Fruit fly (Drosophila melanogaster) whole organism, embryonic: Measurements from ENCODE around the gene Phyhd1.

ENCODE experiments used
- Bdp1 ChIP-seq: fragments of 200-800 bp; sonication (Bioruptor generic); optimal IDR thresholded peaks from 3 replicates; lab custom pipeline; 2016; ENCODE audit warnings: missing biosample characterization, missing genetic modification characterization
- CG12104 ChIP-seq: fragments of 200-800 bp; sonication (Bioruptor generic); optimal IDR thresholded peaks from 3 replicates; lab custom pipeline; 2016; ENCODE audit warnings: missing biosample characterization, missing genetic modification characterization
- CG12942 ChIP-seq: fragments of 200-800 bp; sonication (Bioruptor generic); optimal IDR thresholded peaks from 3 replicates; lab custom pipeline; 2016; ENCODE audit warnings: missing biosample characterization, missing genetic modification characterization
- CG14860 ChIP-seq: fragments of 200-800 bp; sonication (Bioruptor generic); IDR thresholded peaks from 3 replicates; pipeline ENCODE4 v1.3.6; 2022; ENCODE audit warnings: missing biosample characterization, missing genetic modification characterization; ENCODE audit not compliant: partially characterized antibody
- CG15269 ChIP-seq: fragments of 200-800 bp; sonication (Bioruptor generic); optimal IDR thresholded peaks from 2 replicates; lab custom pipeline; 2018; ENCODE audit warnings: missing biosample characterization, mild to moderate bottlenecking, missing genetic modification characterization, moderate library complexity
- CG1603 ChIP-seq: fragments of 200-800 bp; sonication (Bioruptor generic); optimal IDR thresholded peaks from 2 replicates; lab custom pipeline; 2019; ENCODE audit warnings: missing biosample characterization, mild to moderate bottlenecking, missing genetic modification characterization, moderate library complexity
- CG17328 ChIP-seq: fragments of 200-800 bp; sonication (Bioruptor generic); IDR thresholded peaks from 2 replicates; pipeline ENCODE4 v1.3.6; 2022; ENCODE audit warnings: missing biosample characterization, missing genetic modification characterization
- CG30020 ChIP-seq: fragments of 200-800 bp; optimal IDR thresholded peaks from 2 replicates; lab custom pipeline; 2019; ENCODE audit warnings: missing biosample characterization, mild to moderate bottlenecking, missing genetic modification characterization, moderate library complexity
- CG30431 ChIP-seq: fragments of 200-800 bp; sonication (Bioruptor generic); optimal IDR thresholded peaks from 2 replicates; lab custom pipeline; 2017; ENCODE audit warnings: missing biosample characterization, missing genetic modification characterization
- CG34422 ChIP-seq: fragments of 200-800 bp; sonication (Bioruptor generic); IDR thresholded peaks from 3 replicates; pipeline ENCODE4 v1.3.6; 2022; ENCODE audit warnings: missing biosample characterization, missing genetic modification characterization
- CG42726 ChIP-seq: fragments of 200-800 bp; sonication (Bioruptor generic); IDR thresholded peaks from 2 replicates; pipeline ENCODE4 v1.3.6; 2022; ENCODE audit warnings: missing biosample characterization, missing genetic modification characterization; ENCODE audit not compliant: partially characterized antibody
- CG4617 ChIP-seq: fragments of 200-800 bp; sonication (Bioruptor generic); optimal IDR thresholded peaks from 3 replicates; lab custom pipeline; 2016; ENCODE audit warnings: missing biosample characterization, missing genetic modification characterization, borderline replicate concordance
- CG6272 ChIP-seq: fragments of 200-800 bp; sonication (Bioruptor generic); IDR thresholded peaks from 2 replicates; pipeline ENCODE4 v1.3.6; 2022; ENCODE audit warnings: missing biosample characterization, missing genetic modification characterization
- CG8089 ChIP-seq: fragments of 200-800 bp; sonication (Bioruptor generic); optimal IDR thresholded peaks from 3 replicates; lab custom pipeline; 2016; ENCODE audit warnings: missing biosample characterization, missing genetic modification characterization
- CG9727 ChIP-seq: fragments of 200-800 bp; sonication (Bioruptor generic); optimal IDR thresholded peaks from 3 replicates; lab custom pipeline; 2017; ENCODE audit warnings: missing biosample characterization, mild to moderate bottlenecking, missing genetic modification characterization
- CG9797 ChIP-seq: fragments of 200-800 bp; sonication (Bioruptor generic); optimal IDR thresholded peaks from 3 replicates; lab custom pipeline; 2018; ENCODE audit warnings: missing biosample characterization, mild to moderate bottlenecking, missing genetic modification characterization
- CkIIα-i1 ChIP-seq: fragments of 200-800 bp; sonication (Bioruptor generic); IDR thresholded peaks from 2 replicates; pipeline ENCODE4 v1.3.6; 2022; ENCODE audit warnings: missing biosample characterization, missing genetic modification characterization
- CrebB ChIP-seq: fragments of 200-800 bp; sonication (Bioruptor generic); optimal IDR thresholded peaks from 3 replicates; lab custom pipeline; 2018; ENCODE audit warnings: missing biosample characterization, mild to moderate bottlenecking, missing genetic modification characterization
- ERR ChIP-seq: fragments of 200-800 bp; sonication (Bioruptor generic); optimal IDR thresholded peaks from 2 replicates; lab custom pipeline; 2016; ENCODE audit warnings: missing biosample characterization, missing genetic modification characterization
- Fer1 ChIP-seq: fragments of 200-800 bp; sonication (Bioruptor generic); optimal IDR thresholded peaks from 2 replicates; lab custom pipeline; 2017; ENCODE audit warnings: missing biosample characterization, mild to moderate bottlenecking, missing genetic modification characterization
- HHEX ChIP-seq: fragments of 200-800 bp; sonication (Bioruptor generic); optimal IDR thresholded peaks from 3 replicates; lab custom pipeline; 2017; ENCODE audit warnings: missing biosample characterization, mild to moderate bottlenecking, missing genetic modification characterization, missing genetic modification reagents
- HmgZ ChIP-seq: fragments of 200-800 bp; sonication (Bioruptor generic); optimal IDR thresholded peaks from 2 replicates; lab custom pipeline; 2018; ENCODE audit warnings: missing biosample characterization, mild to moderate bottlenecking, missing genetic modification characterization
- Lhr ChIP-seq: fragments of 200-800 bp; sonication (Bioruptor generic); optimal IDR thresholded peaks from 3 replicates; lab custom pipeline; 2017; ENCODE audit warnings: mild to moderate bottlenecking, missing biosample characterization, missing genetic modification reagents, missing genetic modification characterization
- Max ChIP-seq: fragments of 200-800 bp; sonication (Bioruptor generic); optimal IDR thresholded peaks from 2 replicates; lab custom pipeline; 2016; ENCODE audit warnings: missing biosample characterization, mild to moderate bottlenecking, missing genetic modification characterization
- Oaz ChIP-seq: fragments of 200-800 bp; sonication (Bioruptor generic); IDR thresholded peaks from 2 replicates; pipeline ENCODE4 v1.3.6; 2022; ENCODE audit warnings: missing biosample characterization, missing genetic modification characterization
- Ptx1 ChIP-seq: fragments of 200-800 bp; sonication (Bioruptor generic); IDR thresholded peaks from 2 replicates; pipeline ENCODE4 v1.3.6; 2022; ENCODE audit warnings: missing biosample characterization, missing genetic modification characterization
- Ravus ChIP-seq: fragments of 200-800 bp; sonication (Bioruptor generic); IDR thresholded peaks from 2 replicates; pipeline ENCODE4 v1.3.6; 2022; ENCODE audit warnings: missing biosample characterization, missing genetic modification characterization
- Scr ChIP-seq: fragments of 200-800 bp; sonication (Bioruptor generic); IDR thresholded peaks from 2 replicates; pipeline ENCODE4 v1.3.6; 2022; ENCODE audit warnings: missing biosample characterization, missing genetic modification characterization; ENCODE audit not compliant: partially characterized antibody
- Sry-β ChIP-seq: fragments of 200-800 bp; sonication (Bioruptor generic); optimal IDR thresholded peaks from 2 replicates; lab custom pipeline; 2018; ENCODE audit warnings: missing biosample characterization, mild to moderate bottlenecking, missing genetic modification characterization, moderate library complexity
- Ssrp ChIP-seq: fragments of 200-800 bp; sonication (Bioruptor generic); optimal IDR thresholded peaks from 2 replicates; lab custom pipeline; 2018; ENCODE audit warnings: missing biosample characterization, mild to moderate bottlenecking, missing genetic modification characterization, moderate library complexity
- ac ChIP-seq: fragments of 200-800 bp; sonication (Bioruptor generic); optimal IDR thresholded peaks from 3 replicates; lab custom pipeline; 2017; ENCODE audit warnings: missing biosample characterization, mild to moderate bottlenecking, missing genetic modification characterization
- ara ChIP-seq: fragments of 200-800 bp; sonication (Bioruptor generic); IDR thresholded peaks from 2 replicates; pipeline ENCODE4 v1.3.6; 2022; ENCODE audit warnings: missing biosample characterization, missing genetic modification characterization
- ase ChIP-seq: fragments of 200-800 bp; sonication (Bioruptor generic); IDR thresholded peaks from 3 replicates; pipeline ENCODE4 v1.3.6; 2022; ENCODE audit warnings: missing biosample characterization, missing genetic modification characterization
- ato ChIP-seq: fragments of 200-800 bp; sonication (Bioruptor generic); IDR thresholded peaks from 2 replicates; pipeline ENCODE4 v1.3.6; 2022; ENCODE audit warnings: missing biosample characterization, missing genetic modification characterization; ENCODE audit not compliant: partially characterized antibody
- h ChIP-seq: fragments of >200 bp; optimal IDR thresholded peaks from 2 replicates; lab custom pipeline; 2017
- hb ChIP-seq: fragments of 200-800 bp; sonication (Bioruptor generic); IDR thresholded peaks from 3 replicates; pipeline ENCODE4 v1.3.6; 2022; ENCODE audit warnings: missing biosample characterization, missing genetic modification characterization; ENCODE audit not compliant: partially characterized antibody
- her ChIP-seq: fragments of 200-800 bp; sonication (Bioruptor generic); optimal IDR thresholded peaks from 2 replicates; lab custom pipeline; 2016; ENCODE audit warnings: missing biosample characterization, missing genetic modification characterization
- jing ChIP-seq: fragments of 200-800 bp; sonication (Bioruptor generic); optimal IDR thresholded peaks from 2 replicates; lab custom pipeline; 2018; ENCODE audit warnings: missing biosample characterization, mild to moderate bottlenecking, missing genetic modification characterization
- lab ChIP-seq: fragments of 200-800 bp; sonication (Bioruptor generic); optimal IDR thresholded peaks from 3 replicates; lab custom pipeline; 2017; ENCODE audit warnings: missing biosample characterization, missing genetic modification characterization, mild to moderate bottlenecking, moderate library complexity, missing genetic modification reagents
- mld ChIP-seq: fragments of 200-800 bp; sonication (Bioruptor generic); IDR thresholded peaks from 3 replicates; pipeline ENCODE4 v1.3.6; 2022; ENCODE audit warnings: missing biosample characterization, missing genetic modification characterization; ENCODE audit not compliant: partially characterized antibody
- odd ChIP-seq: fragments of 200-800 bp; sonication (Bioruptor generic); optimal IDR thresholded peaks from 2 replicates; lab custom pipeline; 2017; ENCODE audit warnings: missing biosample characterization, mild to moderate bottlenecking, missing genetic modification characterization
- org-1 ChIP-seq: fragments of 200-800 bp; sonication (Bioruptor generic); optimal IDR thresholded peaks from 2 replicates; lab custom pipeline; 2017; ENCODE audit warnings: missing biosample characterization, missing genetic modification characterization
- peb ChIP-seq: fragments of 200-800 bp; sonication (Bioruptor generic); IDR thresholded peaks from 2 replicates; pipeline ENCODE4 v1.3.6; 2022; ENCODE audit warnings: missing biosample characterization, missing genetic modification characterization
- pita ChIP-seq: fragments of 200-800 bp; sonication (Bioruptor generic); optimal IDR thresholded peaks from 2 replicates; lab custom pipeline; 2017; ENCODE audit warnings: missing biosample characterization, mild to moderate bottlenecking, missing genetic modification characterization
- pros ChIP-seq: fragments of 200-800 bp; sonication (Bioruptor generic); optimal IDR thresholded peaks from 3 replicates; lab custom pipeline; 2019; ENCODE audit warnings: missing biosample characterization, mild to moderate bottlenecking, missing genetic modification characterization, moderate library complexity
- pum ChIP-seq: fragments of 200-800 bp; sonication (Bioruptor generic); optimal IDR thresholded peaks from 2 replicates; lab custom pipeline; 2016; ENCODE audit warnings: missing biosample characterization, missing genetic modification characterization
- repo ChIP-seq: fragments of 200-800 bp; sonication (Bioruptor generic); optimal IDR thresholded peaks from 2 replicates; lab custom pipeline; 2016; ENCODE audit warnings: missing biosample characterization, missing genetic modification characterization
- salm ChIP-seq: fragments of 200-800 bp; sonication (Bioruptor generic); optimal IDR thresholded peaks from 2 replicates; lab custom pipeline; 2018; ENCODE audit warnings: missing biosample characterization, mild to moderate bottlenecking, missing genetic modification characterization
- tup ChIP-seq: fragments of 200-800 bp; sonication (Bioruptor generic); optimal IDR thresholded peaks from 2 replicates; lab custom pipeline; 2016; ENCODE audit warnings: missing biosample characterization, mild to moderate bottlenecking, missing genetic modification characterization, moderate library complexity
- twi ChIP-seq: fragments of 200-800 bp; optimal IDR thresholded peaks from 2 replicates; lab custom pipeline; 2019; ENCODE audit warnings: missing biosample characterization, mild to moderate bottlenecking, missing genetic modification characterization, moderate library complexity
- vvl ChIP-seq: fragments of 200-800 bp; sonication (Bioruptor generic); IDR thresholded peaks from 2 replicates; pipeline ENCODE4 v1.3.6; 2022; ENCODE audit warnings: missing biosample characterization, missing genetic modification characterization
- z ChIP-seq: fragments of 200-800 bp; sonication (Bioruptor generic); IDR thresholded peaks from 3 replicates; pipeline ENCODE4 v1.3.6; 2022; ENCODE audit warnings: missing biosample characterization, missing genetic modification characterization

The Phyhd1 gene

dm6 chr3R:10628234-10628633 lies 52.5 kb downstream of the Phyhd1 start (continued):
- TF ChIP-seq Lhr (no peak), CG1603 (tag; lab: Kevin White, UChicago) (peak; percentile 60), peb (GFP tag; lab: Robert Waterston, UW) (0 out of 2 replicates have a peak, but pooled peaks have one; percentile 43), Ptx1 (GFP tag; lab: Robert Waterston, UW) (peak; percentile 51), pita (no peak), CG12942 (GFP tag; lab: Kevin White, UChicago) (peak; percentile 2), Bdp1 (GFP tag; lab: Kevin White, UChicago) (no peak), Ravus (GFP tag; lab: Robert Waterston, UW) (no peak), mld (GFP tag; lab: Robert Waterston, UW) (no peak), Scr (GFP tag; lab: Robert Waterston, UW) (no peak), ase (GFP tag; lab: Robert Waterston, UW) (no peak), CG42726 (GFP tag; lab: Robert Waterston, UW) (no peak), CG4617 (GFP tag; lab: Kevin White, UChicago) (no peak), CG9797 (GFP tag; lab: Kevin White, UChicago) (no peak), HmgZ (tag; lab: Kevin White, UChicago) (no peak), salm (tag; lab: Kevin White, UChicago) (no peak), twi (tag; lab: Kevin White, UChicago) (no peak), z (GFP tag; lab: Robert Waterston, UW) (no peak), ERR (GFP tag; lab: Kevin White, UChicago) (no peak), CG6272 (GFP tag; lab: Robert Waterston, UW) (no peak), CG30020 (tag; lab: Kevin White, UChicago) (no peak), vvl (GFP tag; lab: Robert Waterston, UW) (peak; percentile 69), CG12104 (GFP tag; lab: Kevin White, UChicago) (no peak), CG30431 (peak; percentile 14), jing (GFP tag; lab: Kevin White, UChicago) (no peak), CG14860 (no peak), tup (GFP tag; lab: Kevin White, UChicago) (no peak), ac (peak; percentile 1), CG34422 (GFP tag; lab: Robert Waterston, UW) (peak; percentile 61; the same call in 2 of the 3 replicates), h (lab: Kevin White, UChicago) (no peak), pros (GFP tag; lab: Kevin White, UChicago) (no peak), org-1 (no peak), Sry-β (GFP tag; lab: Kevin White, UChicago) (no peak), CG17328 (peak; percentile 82), her (GFP tag; lab: Kevin White, UChicago) (no peak), lab (GFP tag; lab: Kevin White, UChicago) (peak; percentile 23), Max (GFP tag; lab: Kevin White, UChicago) (peak; percentile 1), repo (no peak), ara (GFP tag; lab: Robert Waterston, UW) (peak; percentile 60; the same call in 1 of the 2 replicates), HHEX (GFP tag; lab: Kevin White, UChicago) (no peak), Fer1 (no peak), CG8089 (no peak), odd (GFP tag; lab: Kevin White, UChicago) (no peak), CG15269 (tag; lab: Kevin White, UChicago) (no peak), pum (GFP tag; lab: Kevin White, UChicago) (peak; percentile 23), CG9727 (GFP tag; lab: Kevin White, UChicago) (peak; percentile 67), ato (GFP tag; lab: Robert Waterston, UW) (no peak), hb (GFP tag; lab: Robert Waterston, UW) (no peak), Oaz (GFP tag; lab: Robert Waterston, UW) (no peak), CkIIα-i1 (GFP tag; lab: Robert Waterston, UW) (no peak), Ssrp (tag; lab: Kevin White, UChicago) (peak; percentile 40), CrebB (tag; lab: Kevin White, UChicago) (no peak)
